Worm (Caenorhabditis elegans) whole organism, L4 larva: ENCODE results near the gene str-140.

Experiments
- D1046.2 ChIP-seq: fragments of 200-800 bp; sonication (Bioruptor generic); IDR thresholded peaks from 2 replicates; pipeline ENCODE4 v1.3.6; 2022; ENCODE audit warnings: missing genetic modification characterization, missing compliant biosample characterization
- F10B5.3 ChIP-seq: sonication (generic microtip); optimal IDR thresholded peaks from 2 replicates; lab custom pipeline; 2016; ENCODE audit warnings: mild to moderate bottlenecking, missing genetic modification characterization, missing compliant biosample characterization
- F44E2.7 ChIP-seq: fragments of 200-800 bp; sonication (Bioruptor generic); IDR thresholded peaks from 2 replicates; pipeline ENCODE4 v2.1.2; 2022; ENCODE audit warnings: missing genetic modification characterization, missing compliant biosample characterization
- F49E8.2 ChIP-seq: sonication (generic microtip); optimal IDR thresholded peaks from 2 replicates; lab custom pipeline; 2016; ENCODE audit warnings: missing compliant biosample characterization, mild to moderate bottlenecking, missing genetic modification characterization, borderline replicate concordance
- Y105C5A.15 ChIP-seq: fragments of 200-800 bp; sonication (Bioruptor generic); IDR thresholded peaks from 2 replicates; pipeline ENCODE4 v1.3.6; 2022; ENCODE audit warnings: missing genetic modification characterization, missing compliant biosample characterization
- ZK546.5 ChIP-seq, 2 experiments: sonication (generic microtip); optimal IDR thresholded peaks; 2 replicates each; lab custom pipeline; 2017; ENCODE audit warnings: missing biosample characterization in 2 of 2, missing genetic modification characterization in 2 of 2
- aha-1 ChIP-seq: fragments of 150-350 bp; peaks from one replicate; lab custom pipeline; 2014; ENCODE audit warnings: missing biosample characterization, missing genetic modification characterization
- aly-2 ChIP-seq: sonication (generic microtip); optimal IDR thresholded peaks from 2 replicates; lab custom pipeline; 2018; ENCODE audit warnings: missing biosample characterization, missing genetic modification characterization
- ceh-32 ChIP-seq: sonication (generic microtip); optimal IDR thresholded peaks from 2 replicates; lab custom pipeline; 2016; ENCODE audit warnings: mild to moderate bottlenecking, missing genetic modification characterization, missing compliant biosample characterization; ENCODE audit not compliant: poor library complexity
- ceh-44 ChIP-seq: fragments of 200-800 bp; sonication (Bioruptor generic); IDR thresholded peaks from 2 replicates; pipeline ENCODE4 v1.3.6; 2022; ENCODE audit warnings: missing genetic modification reagents, missing genetic modification characterization, missing compliant biosample characterization
- ces-1 ChIP-seq: fragments of 150-350 bp; sonication (generic microtip); optimal IDR thresholded peaks from 4 replicates; lab custom pipeline; 2014; ENCODE audit warnings: missing biosample characterization, missing genetic modification reagents, missing genetic modification characterization
- cey-2 ChIP-seq: sonication (generic microtip); optimal IDR thresholded peaks from 3 replicates; lab custom pipeline; 2017; ENCODE audit warnings: missing genetic modification characterization, mild to moderate bottlenecking, missing compliant biosample characterization, antibody characterized with exemption, borderline replicate concordance; ENCODE audit not compliant: insufficient read depth
- daf-19 ChIP-seq: fragments of 200-800 bp; sonication (Bioruptor generic); conservative IDR thresholded peaks from 2 replicates; pipeline ENCODE4 v1.3.6; 2022; ENCODE audit warnings: missing genetic modification characterization, missing compliant biosample characterization
- daf-8 ChIP-seq: fragments of 200-800 bp; sonication (Bioruptor generic); IDR thresholded peaks from 2 replicates; pipeline ENCODE4 v1.3.6; 2022; ENCODE audit warnings: missing genetic modification characterization, missing compliant biosample characterization
- dmd-6 ChIP-seq: fragments of 200-800 bp; sonication (Bioruptor generic); IDR thresholded peaks from 2 replicates; pipeline ENCODE4 v1.3.6; 2022; ENCODE audit warnings: missing genetic modification reagents, missing genetic modification characterization, missing compliant biosample characterization
- duxl-1 ChIP-seq: sonication (generic microtip); optimal IDR thresholded peaks from 2 replicates; lab custom pipeline; 2016; ENCODE audit warnings: mild to moderate bottlenecking, missing genetic modification characterization, moderate library complexity, missing compliant biosample characterization; ENCODE audit not compliant: poor library complexity
- dve-1 ChIP-seq: sonication (generic microtip); optimal IDR thresholded peaks from 2 replicates; lab custom pipeline; 2017; ENCODE audit warnings: antibody characterized with exemption, mild to moderate bottlenecking, missing genetic modification characterization, missing compliant biosample characterization; ENCODE audit not compliant: insufficient read depth
- egl-43 ChIP-seq: fragments of 200-800 bp; sonication (Bioruptor generic); IDR thresholded peaks from 2 replicates; pipeline ENCODE4 v1.3.6; 2022; ENCODE audit warnings: missing genetic modification reagents, missing genetic modification characterization, missing compliant biosample characterization
- fos-1 ChIP-seq: fragments of 150-350 bp; optimal IDR thresholded peaks from 2 replicates; lab custom pipeline; 2014; ENCODE audit warnings: missing biosample characterization, missing genetic modification characterization
- hlh-30 ChIP-seq: sonication (generic microtip); optimal IDR thresholded peaks from 2 replicates; lab custom pipeline; 2017; ENCODE audit warnings: antibody characterized with exemption, mild to moderate bottlenecking, missing genetic modification characterization, missing compliant biosample characterization; ENCODE audit not compliant: insufficient read depth
- lin-1 ChIP-seq: fragments of 200-800 bp; sonication (Bioruptor generic); IDR thresholded peaks from 2 replicates; pipeline ENCODE4 v1.3.6; 2022; ENCODE audit warnings: missing genetic modification reagents, missing genetic modification characterization, missing compliant biosample characterization
- lin-15B ChIP-seq: fragments of 150-350 bp; sonication (generic microtip); optimal IDR thresholded peaks from 3 replicates; lab custom pipeline; 2014; ENCODE audit warnings: missing biosample characterization, missing genetic modification characterization
- lir-3 ChIP-seq: sonication (generic microtip); optimal IDR thresholded peaks from 2 replicates; lab custom pipeline; 2016; ENCODE audit warnings: mild to moderate bottlenecking, missing genetic modification characterization, missing compliant biosample characterization
- lsy-2 ChIP-seq, 2 experiments: fragments of 150-350 bp in 1 of 2; sonication (generic microtip) in 1 of 2; optimal IDR thresholded peaks; 2 replicates each; lab custom pipeline; 2014 to 2017; ENCODE audit warnings: missing biosample characterization in 2 of 2, missing genetic modification characterization in 2 of 2
- madf-5 ChIP-seq, 2 experiments: fragments of 200-800 bp; sonication (Bioruptor generic); IDR thresholded peaks; 2 replicates each; pipeline ENCODE4 v1.3.6; 2022; ENCODE audit warnings: missing compliant biosample characterization in 2 of 2, missing genetic modification characterization in 2 of 2
- mdl-1 ChIP-seq, 2 experiments: fragments of 150-350 bp in 1 of 2; sonication (generic microtip) in 1 of 2; optimal IDR thresholded peaks; 2 replicates each; lab custom pipeline; 2014 to 2017; ENCODE audit warnings: missing biosample characterization in 2 of 2, missing genetic modification characterization in 2 of 2
- mep-1 ChIP-seq: fragments of 150-350 bp; sonication (generic microtip); optimal IDR thresholded peaks from 3 replicates; lab custom pipeline; 2014; ENCODE audit warnings: missing biosample characterization, missing genetic modification characterization
- mes-2 ChIP-seq: sonication (generic microtip); optimal IDR thresholded peaks from 2 replicates; lab custom pipeline; 2016; ENCODE audit warnings: missing genotype, mild to moderate bottlenecking, missing genetic modification characterization, missing compliant biosample characterization; ENCODE audit not compliant: poor library complexity, severe bottlenecking
- mxl-2 ChIP-seq: fragments of 200-800 bp; sonication (Bioruptor generic); conservative IDR thresholded peaks from 2 replicates; pipeline ENCODE4 v1.3.6; 2022; ENCODE audit warnings: missing genetic modification reagents, missing genetic modification characterization, missing compliant biosample characterization
- nhr-10 ChIP-seq: fragments of 150-350 bp; optimal IDR thresholded peaks from 2 replicates; lab custom pipeline; 2014; ENCODE audit warnings: missing biosample characterization, missing genetic modification characterization
- nhr-28 ChIP-seq: fragments of 150-350 bp; optimal IDR thresholded peaks from 2 replicates; lab custom pipeline; 2014; ENCODE audit warnings: missing biosample characterization, missing genetic modification characterization
- nhr-48 ChIP-seq: sonication (generic microtip); optimal IDR thresholded peaks from 2 replicates; lab custom pipeline; 2016; ENCODE audit warnings: mild to moderate bottlenecking, missing genetic modification characterization, missing compliant biosample characterization
- php-3 ChIP-seq: fragments of 200-800 bp; sonication (Bioruptor generic); IDR thresholded peaks from 2 replicates; pipeline ENCODE4 v1.3.6; 2022; ENCODE audit warnings: missing genetic modification reagents, missing genetic modification characterization, missing compliant biosample characterization
- rbr-2 ChIP-seq: sonication (generic microtip); optimal IDR thresholded peaks from 2 replicates; lab custom pipeline; 2016; ENCODE audit warnings: missing genotype, missing genetic modification characterization, missing compliant biosample characterization
- spr-1 ChIP-seq: sonication (generic microtip); optimal IDR thresholded peaks from 2 replicates; lab custom pipeline; 2016; ENCODE audit warnings: mild to moderate bottlenecking, missing genetic modification characterization, missing compliant biosample characterization
- spr-3 ChIP-seq: fragments of 200-800 bp; sonication (Bioruptor generic); optimal IDR thresholded peaks from 2 replicates; lab custom pipeline; 2018; ENCODE audit warnings: mild to moderate bottlenecking, missing genetic modification characterization, missing compliant biosample characterization
- tra-1 ChIP-seq: fragments of 200-800 bp; sonication (Bioruptor generic); IDR thresholded peaks from 2 replicates; pipeline ENCODE4 v1.3.6; 2022; ENCODE audit warnings: missing genetic modification reagents, missing genetic modification characterization, missing compliant biosample characterization
- unc-62 ChIP-seq, 3 experiments: fragments of 150-350 bp in 1 of 3; sonication (generic microtip); optimal IDR thresholded peaks in 2 of 3; peaks in 1 of 3; 1 replicate in 1 of 3; 2 replicates in 2 of 3; lab custom pipeline; 2014 to 2017; ENCODE audit warnings: missing biosample characterization in 3 of 3, missing genetic modification characterization in 3 of 3, missing genetic modification reagents in 3 of 3, missing genotype in 1 of 3
- zip-11 ChIP-seq: fragments of 200-800 bp; sonication (Bioruptor generic); IDR thresholded peaks from 2 replicates; pipeline ENCODE4 v1.3.6; 2022; ENCODE audit warnings: missing genetic modification characterization, missing compliant biosample characterization
- ztf-7 ChIP-seq: fragments of 150-350 bp; optimal IDR thresholded peaks from 2 replicates; lab custom pipeline; 2014; ENCODE audit warnings: missing biosample characterization, missing genetic modification characterization

Gene str-140

ce11 chrV:8079813-8080212 lies 12.1 kb upstream of the str-140 start:
- TF ChIP-seq ceh-32: no peak
- peak; percentile 27 for TF ChIP-seq nhr-28
- TF ChIP-seq mep-1 (tag; lab: Kevin White, UChicago): no peak
- no peak for TF ChIP-seq duxl-1
- TF ChIP-seq tra-1: no peak
- no peak for TF ChIP-seq nhr-10 (tag; lab: Kevin White, UChicago)
- TF ChIP-seq F44E2.7 (GFP tag; lab: Robert Waterston, UW): no peak
- no peak for TF ChIP-seq lsy-2 (tag; optimal IDR thresholded peaks at IDR 0.05; lab: Kevin White, UChicago)
- peak; percentile 18 for TF ChIP-seq nhr-48 (tag; lab: Kevin White, UChicago)
- TF ChIP-seq mdl-1 (tag; optimal IDR thresholded peaks at IDR 0.05; lab: Kevin White, UChicago): peak in 1 of 2 experiments; percentile 32
- TF ChIP-seq php-3 (GFP tag; lab: Robert Waterston, UW): no peak

- no peak for TF ChIP-seq lin-1 (GFP tag; lab: Robert Waterston, UW)
- TF ChIP-seq hlh-30: no peak
- no peak for TF ChIP-seq F49E8.2 (tag; lab: Kevin White, UChicago)
- no peak for TF ChIP-seq dmd-6 (GFP tag; lab: Robert Waterston, UW)
- no peak for TF ChIP-seq F10B5.3
- no peak for TF ChIP-seq daf-8
- TF ChIP-seq lir-3: no peak
- no peak for TF ChIP-seq spr-1 (tag; lab: Kevin White, UChicago)
- TF ChIP-seq egl-43 (GFP tag; lab: Robert Waterston, UW): no peak
- no peak for TF ChIP-seq daf-19 (GFP tag; lab: Robert Waterston, UW)
- no peak for TF ChIP-seq aha-1 (tag; lab: Kevin White, UChicago)
- no peak for TF ChIP-seq ztf-7 (tag; lab: Kevin White, UChicago)
- no peak for TF ChIP-seq ceh-44 (GFP tag; lab: Robert Waterston, UW)
- TF ChIP-seq aly-2 (tag; lab: Kevin White, UChicago): no peak
- TF ChIP-seq mes-2 (tag; lab: Kevin White, UChicago): no peak
- TF ChIP-seq zip-11: no peak
Observed at ce11 chrV:8075712-8076111, 8.0 kb upstream of the str-140 start, which contains the start of gene catp-3. catp-3 (plus strand) TSS chrV:8076012.

- no peak for TF ChIP-seq fos-1
- TF ChIP-seq lin-15B (tag; lab: Kevin White, UChicago): no peak
- TF ChIP-seq dve-1 (tag; lab: Kevin White, UChicago): no peak
- TF ChIP-seq ces-1 (GFP tag; lab: Kevin White, UChicago): no peak
- TF ChIP-seq Y105C5A.15 (GFP tag; lab: Robert Waterston, UW): no peak
- TF ChIP-seq cey-2 (tag; lab: Kevin White, UChicago): no peak
- peak in 1 of 2 experiments; percentile 80 for TF ChIP-seq unc-62 (GFP tag; optimal IDR thresholded peaks at IDR 0.05 in 1 of 2; lab: Kevin White, UChicago)
- TF ChIP-seq unc-62 (tag; optimal IDR thresholded peaks at IDR 0.05; lab: Kevin White, UChicago): no peak
- TF ChIP-seq ZK546.5 (tag; optimal IDR thresholded peaks at IDR 0.05; lab: Kevin White, UChicago): no peak
- TF ChIP-seq ceh-32: no peak
- no peak for TF ChIP-seq spr-3 (GFP tag; lab: Kevin White, UChicago)
- no peak for TF ChIP-seq ztf-7 (tag; lab: Kevin White, UChicago)
- no peak for TF ChIP-seq mxl-2 (GFP tag; lab: Robert Waterston, UW)
- no peak for TF ChIP-seq rbr-2 (tag; lab: Kevin White, UChicago)
- TF ChIP-seq dmd-6 (GFP tag; lab: Robert Waterston, UW): no peak
- no peak for TF ChIP-seq aha-1 (tag; lab: Kevin White, UChicago)
- TF ChIP-seq mes-2 (tag; lab: Kevin White, UChicago): no peak
- peak; percentile 52 for TF ChIP-seq nhr-28
- peak in 1 of 2 experiments; percentile 24 for TF ChIP-seq mdl-1 (tag; optimal IDR thresholded peaks at IDR 0.05; lab: Kevin White, UChicago)
- no peak for TF ChIP-seq duxl-1
- no peak for TF ChIP-seq madf-5 (GFP tag; IDR thresholded peaks at IDR 0.05; lab: Robert Waterston, UW)
- no peak for TF ChIP-seq D1046.2
Observed at ce11 chrV:8073162-8073561, 5.5 kb upstream of the str-140 start.
